Worm (Caenorhabditis elegans): ENCODE results near the gene pqn-48.

- no peak for TF ChIP-seq ets-4 (GFP tag; optimal IDR thresholded peaks at IDR 0.05)
- no peak for TF ChIP-seq him-1 (tag; optimal IDR thresholded peaks at IDR 0.05)
- no peak for TF ChIP-seq nhr-120 (GFP tag; IDR thresholded peaks at IDR 0.05)
- TF ChIP-seq rec-8 (tag; optimal IDR thresholded peaks at IDR 0.05): no peak
- no peak for TF ChIP-seq sea-2 (GFP tag; IDR thresholded peaks at IDR 0.05)
- no peak for TF ChIP-seq lsl-1 (GFP tag; optimal IDR thresholded peaks at IDR 0.05)
Observed at ce11 chrII:4040066-4040465, 1.4 kb downstream of the pqn-48 start.
